Fruit fly (Drosophila melanogaster) whole organism, adult: ENCODE results near the gene aurA.

Experiments used
- CG11617 ChIP-seq: fragments of 200-800 bp; sonication (Bioruptor generic); optimal IDR thresholded peaks from 2 replicates; lab custom pipeline; 2017; ENCODE audit warnings: mild to moderate bottlenecking, missing biosample characterization, missing genetic modification reagents, missing genetic modification characterization
- CG1620 ChIP-seq: fragments of 200-800 bp; sonication (Bioruptor generic); optimal IDR thresholded peaks from 2 replicates; lab custom pipeline; 2016; ENCODE audit warnings: missing biosample characterization, missing genetic modification characterization
- CG33017 ChIP-seq: fragments of 200-800 bp; sonication (Bioruptor generic); optimal IDR thresholded peaks from 2 replicates; lab custom pipeline; 2018; ENCODE audit warnings: missing biosample characterization, mild to moderate bottlenecking, missing genetic modification characterization, moderate library complexity
- CG7045 ChIP-seq: fragments of 200-800 bp; sonication (Bioruptor generic); optimal IDR thresholded peaks from 2 replicates; lab custom pipeline; 2017; ENCODE audit warnings: missing biosample characterization, mild to moderate bottlenecking, missing genetic modification characterization
- Clk ChIP-seq: fragments of 200-800 bp; sonication (Bioruptor generic); optimal IDR thresholded peaks from 2 replicates; lab custom pipeline; 2017; ENCODE audit warnings: missing biosample characterization, missing genetic modification characterization
- Crg-1 ChIP-seq: fragments of 200-800 bp; sonication (Bioruptor generic); optimal IDR thresholded peaks from 2 replicates; lab custom pipeline; 2016; ENCODE audit warnings: missing biosample characterization, missing genetic modification characterization
- Hr96 ChIP-seq: fragments of 200-800 bp; sonication (Bioruptor generic); optimal IDR thresholded peaks from 2 replicates; lab custom pipeline; 2016; ENCODE audit warnings: missing biosample characterization, missing genetic modification characterization
- bab1 ChIP-seq: fragments of 200-800 bp; sonication (Bioruptor generic); optimal IDR thresholded peaks from 3 replicates; lab custom pipeline; 2019; ENCODE audit warnings: missing biosample characterization, mild to moderate bottlenecking, missing genetic modification characterization, moderate library complexity
- ovo ChIP-seq: fragments of 200-800 bp; sonication (Bioruptor generic); optimal IDR thresholded peaks from 2 replicates; lab custom pipeline; 2016; ENCODE audit warnings: missing biosample characterization, missing genetic modification characterization
- pad ChIP-seq: fragments of 200-800 bp; sonication (Bioruptor generic); optimal IDR thresholded peaks from 3 replicates; lab custom pipeline; 2017; ENCODE audit warnings: missing biosample characterization, missing genetic modification characterization, mild to moderate bottlenecking, moderate library complexity, missing genetic modification reagents
- tj ChIP-seq: fragments of 200-800 bp; sonication (Bioruptor generic); optimal IDR thresholded peaks from 3 replicates; lab custom pipeline; 2017; ENCODE audit warnings: missing biosample characterization, mild to moderate bottlenecking, missing genetic modification characterization, moderate library complexity
- toe ChIP-seq: fragments of 200-800 bp; sonication (Bioruptor generic); optimal IDR thresholded peaks from 2 replicates; lab custom pipeline; 2016; ENCODE audit warnings: missing biosample characterization, missing genetic modification characterization

dm6 chr3R:11948903-11949358 lies 14.0 kb upstream of the aurA start, which contains the start of gene Cad87A:
- TF ChIP-seq ovo (GFP tag; lab: Kevin White, UChicago) (no peak), CG7045 (GFP tag; lab: Kevin White, UChicago) (no peak), toe (no peak), Crg-1 (GFP tag; lab: Kevin White, UChicago) (no peak), CG33017 (tag; lab: Kevin White, UChicago) (no peak), pad (no peak), CG1620 (no peak), CG11617 (GFP tag; lab: Kevin White, UChicago) (no peak), Hr96 (GFP tag; lab: Kevin White, UChicago) (no peak), bab1 (GFP tag; lab: Kevin White, UChicago) (no peak), Clk (no peak), tj (GFP tag; lab: Kevin White, UChicago) (peak; percentile 49)
